Fruit fly (Drosophila melanogaster) whole organism, embryonic: ENCODE results near the gene unc-13.

Experiments
- Ada2b ChIP-seq: fragments of 200-800 bp; sonication (Bioruptor generic); IDR thresholded peaks from 2 replicates; pipeline ENCODE4 v1.3.6; 2022; ENCODE audit warnings: missing biosample characterization, missing genetic modification characterization
- CG12942 ChIP-seq: fragments of 200-800 bp; sonication (Bioruptor generic); optimal IDR thresholded peaks from 3 replicates; lab custom pipeline; 2016; ENCODE audit warnings: missing biosample characterization, missing genetic modification characterization
- Dbx ChIP-seq: fragments of 200-800 bp; sonication (Bioruptor generic); IDR thresholded peaks from 3 replicates; pipeline ENCODE4 v1.3.6; 2022; ENCODE audit warnings: missing biosample characterization, missing genetic modification characterization
- Gug ChIP-seq: fragments of 200-800 bp; sonication (Bioruptor generic); IDR thresholded peaks from 4 replicates; pipeline ENCODE4 v1.3.6; 2022; ENCODE audit warnings: missing biosample characterization, missing genetic modification characterization
- emc ChIP-seq: fragments of 200-800 bp; sonication (Bioruptor generic); optimal IDR thresholded peaks from 2 replicates; lab custom pipeline; 2016; ENCODE audit warnings: missing biosample characterization, missing genetic modification characterization
- ham ChIP-seq: fragments of 200-800 bp; sonication (Bioruptor generic); IDR thresholded peaks from 2 replicates; pipeline ENCODE4 v1.3.6; 2022; ENCODE audit warnings: missing biosample characterization, missing genetic modification characterization
- jigr1 ChIP-seq: fragments of 200-800 bp; sonication (Bioruptor generic); IDR thresholded peaks from 3 replicates; pipeline ENCODE4 v1.3.6; 2022; ENCODE audit warnings: missing biosample characterization, missing genetic modification characterization

DNA sequence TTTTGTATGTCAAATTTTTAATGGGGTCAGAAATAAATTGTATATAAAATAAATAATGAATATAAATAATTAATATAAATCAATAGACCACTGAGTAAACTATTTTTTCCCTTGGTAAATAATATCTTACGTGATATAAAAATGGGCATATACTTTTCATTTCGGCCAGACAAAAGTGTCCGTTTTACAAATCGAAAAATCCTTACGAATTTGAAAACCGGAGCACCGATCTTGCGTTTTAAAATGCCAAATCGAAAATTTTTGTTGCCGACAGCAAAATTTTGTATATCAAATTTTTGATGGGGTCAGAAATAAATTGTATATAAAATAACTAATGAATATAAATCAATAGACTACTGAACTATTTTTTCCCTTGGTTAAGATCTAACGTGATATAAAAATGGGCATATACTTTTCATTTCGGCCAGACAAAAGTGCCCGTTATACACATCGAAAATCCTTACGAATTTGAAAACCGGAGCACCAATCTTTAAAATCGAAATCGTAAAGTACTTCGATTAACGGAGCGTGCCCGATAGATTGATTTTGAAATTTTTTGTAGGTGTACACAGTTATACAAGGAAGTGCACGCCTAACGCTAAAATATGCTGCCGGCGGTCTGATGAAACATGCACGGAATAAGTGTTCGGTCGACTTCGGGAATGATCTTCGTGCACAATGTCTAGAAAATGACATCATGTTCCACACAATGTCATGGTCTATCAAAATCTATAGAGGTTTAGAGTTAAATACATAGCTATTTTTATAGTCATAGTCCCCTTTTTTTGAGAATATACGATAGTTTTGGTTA, 47.2 kb upstream of the unc-13 start:
- TF ChIP-seq Dbx (GFP tag; lab: Robert Waterston, UW) (no peak), Gug (GFP tag; lab: Robert Waterston, UW) (no peak), jigr1 (GFP tag; lab: Robert Waterston, UW) (no peak), CG12942 (no peak), emc (GFP tag; lab: Kevin White, UChicago) (no peak), ham (no peak), Ada2b (GFP tag; lab: Robert Waterston, UW) (no peak)
